Fruit fly (Drosophila melanogaster): ENCODE results near the gene CG10738.

The CG10738 gene

DNA sequence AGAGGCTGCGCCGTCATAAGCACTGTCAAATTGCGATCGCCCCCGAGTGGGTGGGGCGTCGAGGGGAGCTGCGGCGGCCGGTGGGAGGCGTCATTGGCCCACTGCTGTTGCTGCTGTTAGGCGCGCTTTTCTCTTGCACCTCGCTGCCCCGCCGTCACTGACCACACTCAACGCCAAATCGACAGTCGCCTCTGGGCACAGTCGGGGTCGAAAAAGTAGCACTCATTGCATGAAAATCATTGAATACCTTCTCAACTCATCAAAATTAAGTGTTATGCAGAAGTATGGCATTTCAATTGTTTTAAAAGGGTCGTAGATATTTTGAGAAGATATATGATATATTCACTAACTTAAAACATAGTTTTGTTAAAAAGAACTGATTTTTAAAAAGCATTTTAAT, 1.7 kb downstream of the CG10738 start (continued):
- TF ChIP-seq topi (GFP tag; optimal IDR thresholded peaks at IDR 0.05) (no peak), CG6808 (GFP tag; optimal IDR thresholded peaks at IDR 0.05) (no peak), eg (GFP tag; IDR thresholded peaks at IDR 0.05) (peak; percentile 69), lz (GFP tag; optimal IDR thresholded peaks at IDR 0.05) (no peak), CG10631 (GFP tag; optimal IDR thresholded peaks at IDR 0.05) (no peak), spab (GFP tag; optimal IDR thresholded peaks at IDR 0.05) (no peak), CG11762 (GFP tag; optimal IDR thresholded peaks at IDR 0.05; ENCODE audit: insufficient read depth) (no peak), Sox15 (GFP tag; optimal IDR thresholded peaks at IDR 0.05) (no peak), Eip78C (GFP tag) (peak; percentile 20), vri (GFP tag; optimal IDR thresholded peaks at IDR 0.05) (no peak), Sox14 (GFP tag; optimal IDR thresholded peaks at IDR 0.05) (no peak), CG16779 (tag; optimal IDR thresholded peaks at IDR 0.05) (no peak), dsx (GFP tag; optimal IDR thresholded peaks at IDR 0.05; ENCODE audit: poor library complexity, severe bottlenecking) (no peak), Hr39 (GFP tag; optimal IDR thresholded peaks at IDR 0.05) (peak; percentile 18), cyc (GFP tag; optimal IDR thresholded peaks at IDR 0.05) (no peak), CG11902 (GFP tag; optimal IDR thresholded peaks at IDR 0.05) (no peak), CG3919 (GFP tag; optimal IDR thresholded peaks at IDR 0.05) (no peak), CG8632 (GFP tag; optimal IDR thresholded peaks at IDR 0.05) (no peak), CG9139 (GFP tag; optimal IDR thresholded peaks at IDR 0.05) (no peak), CG6276 (GFP tag; optimal IDR thresholded peaks at IDR 0.05) (peak; percentile 57), CG6854 (GFP tag; optimal IDR thresholded peaks at IDR 0.05) (no peak), Hr38 (GFP tag; optimal IDR thresholded peaks at IDR 0.05) (no peak)

DNA sequence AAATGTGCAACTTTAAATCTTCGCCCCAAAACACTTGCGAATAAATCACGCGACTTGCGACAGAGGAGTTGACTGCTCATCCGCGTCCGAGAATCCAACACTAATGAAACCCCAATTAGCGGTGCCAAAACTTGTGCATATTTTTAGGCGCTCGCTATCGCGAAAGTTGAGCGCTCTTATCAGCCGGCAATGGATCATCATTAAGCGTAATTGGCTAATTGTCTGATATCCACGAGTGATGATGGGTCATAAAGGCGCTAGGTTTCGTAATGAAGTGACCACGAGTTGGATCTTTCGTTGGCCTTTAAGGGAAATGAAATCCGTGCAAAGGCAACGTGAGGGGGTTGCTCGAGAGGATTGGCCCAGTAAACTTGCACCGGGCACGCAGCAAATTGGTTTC, 4.2 kb downstream of the CG10738 start:
- no peak for TF ChIP-seq Sox14 (GFP tag; optimal IDR thresholded peaks at IDR 0.05)
- TF ChIP-seq Ets96B (tag; optimal IDR thresholded peaks at IDR 0.05), result no peak
- no peak for TF ChIP-seq dac (GFP tag; optimal IDR thresholded peaks at IDR 0.05)
- no peak for TF ChIP-seq lz (GFP tag; optimal IDR thresholded peaks at IDR 0.05)
- peak; percentile 14 for TF ChIP-seq vri (GFP tag; optimal IDR thresholded peaks at IDR 0.05)

DNA sequence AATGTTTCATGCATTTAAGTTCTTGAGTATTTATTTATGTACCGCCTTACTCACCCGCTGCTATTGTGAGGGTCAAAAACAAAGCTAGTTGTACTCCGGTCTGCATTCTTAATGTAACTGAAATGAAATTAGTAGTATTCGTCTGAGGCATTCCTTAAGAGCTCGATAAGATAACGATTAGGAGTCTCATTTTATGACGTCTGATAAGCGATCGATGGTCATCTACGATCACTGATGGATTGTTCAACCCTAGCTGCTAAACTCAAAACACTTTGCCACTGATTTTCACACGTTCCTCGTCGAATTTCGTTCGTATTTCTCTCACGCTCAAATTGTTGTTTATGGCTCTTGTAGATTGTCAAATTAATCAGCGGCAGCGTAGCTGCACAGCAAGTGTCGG, 6.6 kb downstream of the CG10738 start, which contains the start of gene CG10116:
TSS of gene CG10116 (minus strand) at position 106 of the 400 bp plus-strand sequence.
- TF ChIP-seq CG11762 (GFP tag; optimal IDR thresholded peaks at IDR 0.05; ENCODE audit: insufficient read depth) (no peak), CG6276 (GFP tag; optimal IDR thresholded peaks at IDR 0.05) (no peak), CG34406 (GFP tag; optimal IDR thresholded peaks at IDR 0.05) (no peak), Ets96B (tag; optimal IDR thresholded peaks at IDR 0.05) (no peak), fkh (GFP tag; optimal IDR thresholded peaks at IDR 0.05) (no peak)

DNA sequence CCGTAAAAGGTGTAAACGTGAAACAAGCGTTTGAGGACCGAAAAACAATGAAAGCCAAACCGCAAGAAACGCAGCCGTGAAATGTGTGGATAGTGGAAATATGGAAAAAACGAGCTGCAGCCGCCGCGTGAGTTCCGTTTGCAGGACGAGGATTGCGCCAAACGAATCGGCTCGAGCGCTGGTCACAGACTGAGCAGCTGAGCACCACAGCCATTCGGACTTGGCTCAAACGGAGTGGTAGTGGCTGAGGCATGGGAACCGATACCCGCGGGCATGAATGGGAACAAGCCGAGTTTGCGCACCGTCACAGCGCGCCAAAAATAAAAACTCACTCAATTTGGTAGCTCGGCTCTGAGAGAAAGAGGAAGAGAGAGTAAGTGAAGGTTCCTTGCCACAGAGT, 24.0 kb downstream of the CG10738 start, which contains the start of gene CG10089:
TSS of gene CG10089 (minus strand) at position 181 of the 400 bp plus-strand sequence.
- no peak for TF ChIP-seq fd85E (GFP tag; optimal IDR thresholded peaks at IDR 0.05)
- no peak for TF ChIP-seq topi (GFP tag; optimal IDR thresholded peaks at IDR 0.05)
- no peak for TF ChIP-seq Sox14 (GFP tag; optimal IDR thresholded peaks at IDR 0.05)
- TF ChIP-seq CG6792 (GFP tag; optimal IDR thresholded peaks at IDR 0.05), result no peak
- peak; percentile 31 for TF ChIP-seq Eip78C (GFP tag)
- no peak for TF ChIP-seq Blimp-1 (GFP tag; optimal IDR thresholded peaks at IDR 0.05)
- no peak for TF ChIP-seq Eip93F (GFP tag; optimal IDR thresholded peaks at IDR 0.05)
- no peak for TF ChIP-seq CG8319 (GFP tag; optimal IDR thresholded peaks at IDR 0.05)

DNA sequence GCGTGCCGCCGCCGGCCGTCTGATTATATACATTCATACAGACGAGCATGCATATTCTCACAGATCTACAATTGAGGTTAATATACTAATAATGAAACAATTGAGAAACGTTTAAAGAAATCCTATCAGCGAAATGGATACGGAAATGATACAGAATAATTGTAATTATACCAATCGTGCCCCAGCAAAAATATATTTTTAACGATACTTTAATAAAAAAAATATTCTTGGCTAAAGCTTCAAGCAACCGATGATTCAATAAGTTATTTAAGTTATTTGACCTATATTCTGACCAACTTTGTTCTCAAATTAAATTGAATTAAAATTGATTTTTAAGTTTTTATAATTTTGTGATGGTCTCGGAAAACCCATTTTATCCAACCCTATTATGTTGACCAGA, 25.5 kb downstream of the CG10738 start:
- no peak for TF ChIP-seq topi (GFP tag; optimal IDR thresholded peaks at IDR 0.05)
- TF ChIP-seq CG9139 (GFP tag; optimal IDR thresholded peaks at IDR 0.05), result no peak
- TF ChIP-seq CG10631 (GFP tag; optimal IDR thresholded peaks at IDR 0.05), result no peak
- no peak for TF ChIP-seq CG10669 (GFP tag; optimal IDR thresholded peaks at IDR 0.05)
- TF ChIP-seq CG15336 (GFP tag; IDR thresholded peaks at IDR 0.05), result peak; percentile 59
- 0 out of 3 replicates have a peak, but pooled peaks have one; percentile 11 for TF ChIP-seq CG8119 (GFP tag; IDR thresholded peaks at IDR 0.05)
- TF ChIP-seq CG6808 (GFP tag; optimal IDR thresholded peaks at IDR 0.05), result no peak
- peak; percentile 85 for TF ChIP-seq Eip78C (GFP tag)
- no peak for TF ChIP-seq CG31627 (GFP tag; optimal IDR thresholded peaks at IDR 0.05)
- TF ChIP-seq CG11902 (GFP tag; optimal IDR thresholded peaks at IDR 0.05), result peak; percentile 0
- peak; percentile 38; the same call in 2 of the 3 replicates for TF ChIP-seq eg (GFP tag; IDR thresholded peaks at IDR 0.05)
- TF ChIP-seq Ets96B (tag; optimal IDR thresholded peaks at IDR 0.05), result no peak
- no peak for TF ChIP-seq net (GFP tag; optimal IDR thresholded peaks at IDR 0.05)
- TF ChIP-seq Gug (GFP tag; IDR thresholded peaks at IDR 0.05), result peak; percentile 27; the same call in 1 of the 2 replicates
- TF ChIP-seq dsx (GFP tag; optimal IDR thresholded peaks at IDR 0.05; ENCODE audit: poor library complexity, severe bottlenecking), result no peak
- no peak for TF ChIP-seq salr (GFP tag; optimal IDR thresholded peaks at IDR 0.05)
- TF ChIP-seq CG16779 (tag; optimal IDR thresholded peaks at IDR 0.05), result no peak
